Worm (Caenorhabditis elegans) whole organism, L4/young adult: Measurements from ENCODE around the gene dct-11.

Experiments used
- W03F9.2 ChIP-seq: fragments of 150-350 bp; optimal IDR thresholded peaks from 2 replicates; lab custom pipeline; 2014; ENCODE audit warnings: missing biosample characterization, missing genetic modification characterization
- dao-5 ChIP-seq: sonication (generic microtip); optimal IDR thresholded peaks from 2 replicates; lab custom pipeline; 2016; ENCODE audit warnings: missing genotype, missing genetic modification characterization, moderate library complexity, missing compliant biosample characterization
- him-1 ChIP-seq: sonication (generic microtip); optimal IDR thresholded peaks from 2 replicates; lab custom pipeline; 2016; ENCODE audit warnings: missing genotype, missing genetic modification reagents, missing genetic modification characterization, missing compliant biosample characterization

dct-11 gene

DNA sequence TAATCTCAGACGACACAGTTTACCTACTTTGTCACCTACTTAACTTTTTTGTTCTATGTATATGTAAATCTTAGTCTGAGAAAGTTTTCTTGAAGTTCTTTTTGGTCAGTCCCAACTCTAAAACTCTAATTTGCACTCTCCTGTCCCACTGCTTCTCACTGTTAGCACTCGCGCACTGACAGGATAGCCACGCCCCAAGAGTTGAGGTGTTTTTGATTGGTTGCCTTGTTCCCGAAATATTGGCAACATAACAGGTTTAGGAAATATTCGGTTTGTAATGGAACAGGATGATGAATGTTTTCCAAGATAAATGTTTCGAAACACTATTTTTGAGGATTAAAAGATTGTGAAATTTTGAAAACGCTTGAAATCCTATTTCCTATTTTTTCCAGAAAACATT lies 22.5 kb downstream of the dct-11 start:
- TF ChIP-seq him-1 (tag; lab: Kevin White, UChicago) = no peak

DNA sequence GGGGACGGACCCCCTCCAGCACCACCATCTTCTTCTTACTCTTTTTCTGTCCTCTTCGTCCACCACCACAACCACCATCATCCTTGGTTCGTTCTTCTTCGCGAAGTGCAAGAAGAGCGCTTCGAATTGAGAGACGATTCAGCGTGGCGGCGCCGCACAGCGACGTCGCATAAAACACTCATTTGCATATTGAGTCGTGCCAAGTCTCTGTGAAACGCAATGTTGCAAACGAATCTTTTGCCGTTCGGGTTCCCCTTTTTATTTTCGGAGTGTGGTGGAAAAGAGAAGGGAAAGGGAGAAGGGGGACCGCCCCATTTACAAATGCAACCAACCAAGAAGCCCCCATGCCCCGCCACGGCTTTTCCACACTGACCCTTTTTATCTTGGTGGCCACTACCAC lies 23.2 kb downstream of the dct-11 start:
- peak; percentile 27 for TF ChIP-seq him-1 (tag; lab: Kevin White, UChicago)
- TF ChIP-seq W03F9.2 (tag; lab: Kevin White, UChicago) = no peak
- no peak for TF ChIP-seq dao-5 (tag; lab: Kevin White, UChicago)

DNA sequence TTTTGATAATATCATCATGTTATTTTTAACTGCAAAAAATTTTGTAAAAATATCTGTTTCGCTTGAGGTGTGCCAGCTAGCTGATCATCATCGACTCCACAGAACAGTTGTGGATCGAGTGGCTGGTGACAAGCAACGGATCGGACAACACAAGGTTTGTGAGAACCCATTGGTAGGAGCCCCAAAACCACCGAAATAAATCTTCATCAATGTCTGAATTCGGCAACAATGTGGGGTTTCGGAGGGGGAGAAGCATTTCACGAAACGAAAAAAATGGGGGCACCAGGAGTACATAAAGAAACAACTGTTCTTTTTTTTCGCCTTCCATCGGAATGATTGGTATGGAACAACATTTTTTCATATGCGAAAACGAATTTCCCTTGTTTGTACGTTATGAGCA lies 24.2 kb downstream of the dct-11 start:
- TF ChIP-seq W03F9.2 (tag; lab: Kevin White, UChicago) = no peak
- TF ChIP-seq him-1 (tag; lab: Kevin White, UChicago) = no peak
- no peak for TF ChIP-seq dao-5 (tag; lab: Kevin White, UChicago)

DNA sequence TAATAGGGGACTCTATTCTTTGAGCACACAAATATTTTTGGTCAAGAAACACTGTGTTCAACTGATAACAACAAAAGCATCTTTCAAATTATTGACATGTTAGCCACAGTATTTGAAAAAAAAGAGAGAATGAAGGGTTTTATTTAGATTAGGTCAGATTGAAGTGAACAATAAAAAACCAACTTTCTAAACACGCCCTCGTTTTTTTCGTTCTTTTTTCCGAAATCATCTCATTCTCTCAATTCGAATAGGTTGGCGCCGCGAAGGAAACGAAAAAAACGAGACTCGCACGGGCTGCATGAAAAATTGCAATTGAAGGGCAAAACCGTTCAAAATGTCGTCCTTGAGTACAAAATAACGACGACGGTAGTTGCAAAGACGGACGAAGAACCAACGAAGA lies 25.2 kb downstream of the dct-11 start:
- TF ChIP-seq him-1 (tag; lab: Kevin White, UChicago) (no peak), dao-5 (tag; lab: Kevin White, UChicago) (no peak), W03F9.2 (tag; lab: Kevin White, UChicago) (no peak)

DNA sequence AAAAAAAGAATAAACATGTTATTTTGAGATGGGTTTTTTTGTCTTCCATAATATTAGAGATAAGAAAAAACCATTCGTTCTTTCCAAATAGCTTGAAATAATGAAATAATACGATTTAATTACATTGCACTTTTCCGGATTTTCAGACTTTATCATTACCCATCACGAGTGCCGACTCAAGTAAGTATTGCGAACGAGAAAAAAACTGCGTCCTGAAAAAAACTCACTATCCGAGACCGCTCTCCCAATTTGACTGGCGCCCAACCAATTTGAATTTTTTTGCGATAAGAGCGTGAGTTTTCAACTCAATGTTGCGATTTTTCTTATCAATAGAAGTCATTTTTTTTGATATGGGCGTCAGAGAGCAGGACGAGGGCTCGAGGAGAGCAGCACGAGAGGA lies 26.5 kb downstream of the dct-11 start:
- TF ChIP-seq him-1 (tag; lab: Kevin White, UChicago) (no peak), dao-5 (tag; lab: Kevin White, UChicago) (no peak), W03F9.2 (tag; lab: Kevin White, UChicago) (no peak)

DNA sequence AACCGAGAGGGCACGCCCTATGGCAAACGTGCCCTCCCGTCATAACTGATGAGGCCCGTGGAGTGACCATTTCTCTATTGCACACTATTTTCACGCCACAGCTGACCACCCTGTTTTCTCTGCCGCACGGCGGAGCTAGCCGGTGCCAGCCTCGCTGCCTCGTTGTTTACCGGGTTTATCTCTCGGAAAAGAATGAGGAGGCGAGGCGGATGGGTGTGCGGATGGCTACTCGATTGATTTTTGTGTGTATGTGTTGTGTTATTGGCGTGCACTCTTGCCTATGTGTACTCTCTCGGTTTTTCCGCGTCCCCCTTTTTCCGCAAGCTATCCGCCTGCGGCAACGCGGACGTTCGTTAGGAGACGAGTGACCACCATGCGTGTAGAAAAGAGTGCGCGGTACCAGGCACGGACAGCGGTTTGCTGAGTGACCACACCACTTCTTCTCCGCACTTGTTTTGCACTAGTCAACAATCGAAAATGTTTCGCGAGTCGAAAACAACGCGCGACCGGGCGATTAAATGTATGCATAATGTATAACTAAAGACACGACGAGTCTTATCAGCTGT lies 27.5 kb downstream of the dct-11 start:
- TF ChIP-seq him-1 (tag; lab: Kevin White, UChicago) (no peak), W03F9.2 (tag; lab: Kevin White, UChicago) (no peak), dao-5 (tag; lab: Kevin White, UChicago) (no peak)

DNA sequence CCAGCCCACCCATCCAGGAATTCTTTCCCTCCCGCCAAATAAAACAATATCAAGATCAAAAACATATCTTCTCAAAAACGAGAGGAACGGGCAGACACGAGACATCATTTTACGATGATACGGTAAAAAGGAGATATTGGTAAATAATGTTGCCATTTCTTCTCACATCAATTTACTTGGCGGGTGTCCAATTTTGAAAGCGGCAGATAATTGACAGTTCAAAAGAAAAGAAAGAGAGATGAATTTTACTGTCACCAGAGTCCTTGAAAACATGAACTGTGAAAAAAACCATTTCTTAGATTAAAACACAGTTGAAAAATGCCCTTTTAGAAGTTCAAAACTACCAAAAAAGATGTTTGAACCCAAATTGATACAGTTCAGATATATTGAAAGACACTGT lies 28.9 kb downstream of the dct-11 start:
- no peak for TF ChIP-seq him-1 (tag; lab: Kevin White, UChicago)
- TF ChIP-seq W03F9.2 (tag; lab: Kevin White, UChicago) = no peak
- no peak for TF ChIP-seq dao-5 (tag; lab: Kevin White, UChicago)

DNA sequence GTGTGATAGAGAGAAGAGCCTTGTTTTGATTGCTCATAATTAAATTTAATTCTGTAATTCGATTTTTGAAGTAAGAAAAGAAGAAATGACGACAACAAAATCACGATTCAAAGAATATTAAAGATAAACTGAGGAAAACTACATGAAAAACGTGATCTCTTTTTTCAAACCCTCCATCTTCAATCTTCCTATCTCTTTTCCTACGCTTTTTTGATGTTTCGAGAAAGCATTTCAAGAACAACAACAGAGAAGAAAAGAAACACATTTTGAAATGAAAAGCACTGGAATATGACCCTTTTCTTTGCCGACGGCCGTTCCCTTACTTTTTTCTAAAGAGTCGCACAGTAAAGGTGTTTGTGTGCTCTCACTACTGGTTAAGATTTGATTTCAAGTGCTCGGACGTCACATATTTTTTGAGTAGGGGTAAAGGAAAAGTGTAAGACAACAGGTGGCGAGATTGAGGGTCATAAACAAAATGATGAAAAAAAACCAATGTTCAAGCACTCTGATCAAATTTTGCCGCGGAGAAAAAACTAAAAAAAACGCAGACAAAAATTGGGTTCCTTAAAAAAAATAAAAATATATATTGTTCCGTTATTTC lies 33.6 kb downstream of the dct-11 start, which contains the start of gene F13D11.3:
Gene F13D11.3, minus strand, starts transcription at position 51 of the 601 bp plus-strand sequence.
- TF ChIP-seq him-1 (tag; lab: Kevin White, UChicago) = no peak
- no peak for TF ChIP-seq W03F9.2 (tag; lab: Kevin White, UChicago)
- no peak for TF ChIP-seq dao-5 (tag; lab: Kevin White, UChicago)

DNA sequence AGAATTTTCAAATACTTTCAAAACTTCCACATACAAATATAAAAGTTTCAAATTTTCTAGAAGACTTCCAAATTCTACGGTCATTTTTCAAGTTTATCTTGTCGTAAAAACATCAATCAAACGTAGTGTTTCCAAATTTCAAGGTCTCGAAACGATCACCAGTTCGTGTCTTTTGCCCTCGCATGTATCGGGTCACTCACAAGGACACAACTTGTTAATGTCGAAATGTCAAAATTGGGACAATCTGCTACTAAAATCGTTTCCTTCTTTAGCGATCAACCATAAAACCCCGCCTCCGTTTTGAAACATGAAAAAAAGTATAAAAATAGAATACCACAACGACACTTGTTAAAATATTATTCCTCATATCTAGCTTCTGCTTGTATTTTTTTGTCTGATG lies 36.1 kb downstream of the dct-11 start:
- no peak for TF ChIP-seq W03F9.2 (tag; lab: Kevin White, UChicago)
- TF ChIP-seq dao-5 (tag; lab: Kevin White, UChicago) = no peak
- TF ChIP-seq him-1 (tag; lab: Kevin White, UChicago) = no peak

DNA sequence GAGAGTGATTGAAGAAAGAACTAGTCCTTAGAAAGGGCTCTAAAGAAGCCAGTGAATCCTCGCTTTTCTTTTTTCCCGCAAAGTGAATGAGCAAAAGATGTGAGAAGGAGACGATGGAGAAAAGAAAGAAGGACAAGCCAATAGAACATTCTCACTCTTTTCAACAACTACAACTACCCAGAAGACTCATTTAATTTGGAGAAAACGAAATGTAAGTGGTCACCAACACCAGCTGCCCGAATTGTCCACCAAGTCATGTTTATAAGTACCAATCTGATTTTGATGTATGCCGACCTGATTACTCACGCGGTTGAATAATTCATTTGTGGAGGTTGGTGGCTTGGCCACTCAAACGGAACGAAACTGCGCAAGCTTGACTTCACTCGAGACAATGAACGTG lies 37.0 kb downstream of the dct-11 start:
- TF ChIP-seq W03F9.2 (tag; lab: Kevin White, UChicago) = no peak
- TF ChIP-seq him-1 (tag; lab: Kevin White, UChicago) = no peak
- no peak for TF ChIP-seq dao-5 (tag; lab: Kevin White, UChicago)

DNA sequence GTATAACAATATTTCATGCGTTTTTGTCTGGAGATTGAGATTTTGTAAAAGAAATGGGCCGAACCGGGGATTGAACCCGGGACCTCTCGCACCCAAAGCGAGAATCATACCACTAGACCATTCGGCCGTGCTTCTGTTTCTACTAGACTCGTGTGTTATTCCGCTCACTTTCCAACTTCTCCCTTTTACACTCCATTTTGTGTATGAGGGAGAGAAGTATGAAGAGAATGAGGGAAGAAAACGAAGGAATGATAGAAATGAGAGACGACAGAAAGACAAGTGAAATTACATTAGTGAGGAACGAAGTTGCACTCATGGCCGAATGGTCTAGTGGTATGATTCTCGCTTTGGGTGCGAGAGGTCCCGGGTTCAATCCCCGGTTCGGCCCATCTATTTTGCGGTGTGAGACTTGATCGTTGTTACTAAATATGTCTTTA lies 38.4 kb downstream of the dct-11 start:
- TF ChIP-seq dao-5 (tag; lab: Kevin White, UChicago) = peak; percentile 84
- TF ChIP-seq him-1 (tag; lab: Kevin White, UChicago) = peak; percentile 89
- TF ChIP-seq W03F9.2 (tag; lab: Kevin White, UChicago) = peak; percentile 58

DNA sequence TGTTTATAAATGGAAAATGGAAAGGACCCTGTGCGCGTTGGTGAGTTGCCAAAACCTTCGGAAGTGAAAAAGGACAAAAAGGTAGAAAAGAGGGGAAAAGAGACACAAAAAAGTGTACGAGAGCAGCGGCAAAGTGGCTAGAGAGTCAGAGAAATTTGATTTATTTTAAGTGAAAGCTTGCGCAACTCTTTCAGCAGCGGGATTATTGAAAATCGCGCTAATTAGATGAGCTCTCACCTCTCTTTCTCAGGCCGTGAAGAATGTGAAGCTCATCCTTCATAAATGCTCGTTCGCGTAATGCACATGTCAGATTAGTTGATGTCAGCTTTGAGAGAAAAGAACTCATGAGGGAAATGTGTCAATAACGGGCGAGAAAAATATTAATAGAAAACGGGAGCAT lies 40.3 kb downstream of the dct-11 start:
- TF ChIP-seq dao-5 (tag; lab: Kevin White, UChicago) (no peak), W03F9.2 (tag; lab: Kevin White, UChicago) (no peak), him-1 (tag; lab: Kevin White, UChicago) (no peak)

DNA sequence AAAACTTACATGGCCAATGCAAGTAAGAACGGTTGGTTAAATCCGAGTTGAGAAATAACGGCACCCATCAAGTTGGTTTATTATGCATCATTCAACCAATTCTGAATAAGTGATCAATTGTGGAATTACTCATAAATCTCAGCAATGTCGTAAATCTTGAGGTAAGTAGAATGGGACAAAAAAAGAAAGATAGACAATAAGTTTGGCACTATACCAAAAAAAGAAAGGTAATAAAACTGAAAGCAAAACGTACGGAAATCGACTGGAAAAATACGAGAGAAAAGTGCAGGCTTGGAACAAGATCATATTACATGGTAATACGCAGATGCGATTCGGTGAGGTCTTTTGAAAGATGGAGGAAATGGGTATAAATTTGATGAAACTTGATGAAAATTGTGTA lies 40.9 kb downstream of the dct-11 start, which contains the start of gene F46G11.4:
Gene F46G11.4, minus strand, starts transcription at position 101 of the 400 bp plus-strand sequence.
- no peak for TF ChIP-seq W03F9.2 (tag; lab: Kevin White, UChicago)
- no peak for TF ChIP-seq him-1 (tag; lab: Kevin White, UChicago)
- no peak for TF ChIP-seq dao-5 (tag; lab: Kevin White, UChicago)

DNA sequence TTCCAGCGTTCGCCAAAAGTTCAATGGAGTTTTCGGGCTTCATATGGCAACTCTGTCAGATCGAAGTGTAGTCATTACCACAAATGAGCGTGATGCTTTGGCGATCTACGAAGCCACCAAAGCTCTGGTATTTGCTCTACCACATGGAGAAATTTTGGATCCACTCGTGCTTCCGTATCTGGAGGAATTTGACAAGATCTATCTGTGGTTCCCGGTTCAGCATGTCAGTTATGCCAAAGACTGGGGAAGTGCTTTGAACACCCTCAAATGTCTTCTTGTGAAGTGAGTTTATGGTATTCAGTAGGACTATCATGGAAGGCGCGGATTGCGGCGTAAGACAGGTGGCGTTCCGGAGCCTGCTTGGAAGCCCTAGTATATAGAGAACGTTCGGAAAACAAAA lies 45.1 kb downstream of the dct-11 start:
- TF ChIP-seq him-1 (tag; lab: Kevin White, UChicago) (no peak), dao-5 (tag; lab: Kevin White, UChicago) (no peak), W03F9.2 (tag; lab: Kevin White, UChicago) (no peak)
